Fruit fly (Drosophila melanogaster) whole organism, embryonic: ENCODE results near the gene RpL23A.

ENCODE experiments used
- B-H1 ChIP-seq: fragments of 200-800 bp; sonication (Bioruptor generic); IDR thresholded peaks from 3 replicates; pipeline ENCODE4 v1.3.6; 2022; ENCODE audit warnings: missing biosample characterization, missing genetic modification characterization
- Bdp1 ChIP-seq: fragments of 200-800 bp; sonication (Bioruptor generic); optimal IDR thresholded peaks from 3 replicates; lab custom pipeline; 2016; ENCODE audit warnings: missing biosample characterization, missing genetic modification characterization
- Bteb2 ChIP-seq: fragments of 200-800 bp; sonication (Bioruptor generic); optimal IDR thresholded peaks from 2 replicates; lab custom pipeline; 2016; ENCODE audit warnings: missing biosample characterization, missing genetic modification characterization
- CG10565 ChIP-seq: fragments of 200-800 bp; sonication (Bioruptor generic); optimal IDR thresholded peaks from 3 replicates; lab custom pipeline; 2016; ENCODE audit warnings: missing biosample characterization, mild to moderate bottlenecking, missing genetic modification characterization
- CG11560 ChIP-seq: fragments of 200-800 bp; sonication (Bioruptor generic); IDR thresholded peaks from 3 replicates; pipeline ENCODE4 v1.3.6; 2022; ENCODE audit warnings: missing biosample characterization, missing genetic modification characterization
- CG12659 ChIP-seq: fragments of 200-800 bp; sonication (Bioruptor generic); optimal IDR thresholded peaks from 3 replicates; lab custom pipeline; 2017; ENCODE audit warnings: mild to moderate bottlenecking, missing biosample characterization, missing genetic modification reagents, missing genetic modification characterization
- CG12769 ChIP-seq: fragments of 200-800 bp; sonication (Bioruptor generic); optimal IDR thresholded peaks from 2 replicates; lab custom pipeline; 2019; ENCODE audit warnings: missing biosample characterization, mild to moderate bottlenecking, missing genetic modification characterization, moderate library complexity
- CG14710 ChIP-seq: fragments of 200-800 bp; sonication (Bioruptor generic); optimal IDR thresholded peaks from 3 replicates; lab custom pipeline; 2019; ENCODE audit warnings: missing biosample characterization, mild to moderate bottlenecking, missing genetic modification characterization, moderate library complexity
- CG15073 ChIP-seq: fragments of 200-800 bp; sonication (Bioruptor generic); optimal IDR thresholded peaks from 2 replicates; lab custom pipeline; 2016; ENCODE audit warnings: missing biosample characterization, missing genetic modification characterization
- CG1603 ChIP-seq: fragments of 200-800 bp; sonication (Bioruptor generic); optimal IDR thresholded peaks from 2 replicates; lab custom pipeline; 2019; ENCODE audit warnings: missing biosample characterization, mild to moderate bottlenecking, missing genetic modification characterization, moderate library complexity
- CG16815 ChIP-seq: fragments of 200-800 bp; sonication (Bioruptor generic); optimal IDR thresholded peaks from 3 replicates; lab custom pipeline; 2017; ENCODE audit warnings: missing biosample characterization, mild to moderate bottlenecking, missing genetic modification characterization
- CG30020 ChIP-seq: fragments of 200-800 bp; optimal IDR thresholded peaks from 2 replicates; lab custom pipeline; 2019; ENCODE audit warnings: missing biosample characterization, mild to moderate bottlenecking, missing genetic modification characterization, moderate library complexity
- CG30403 ChIP-seq: fragments of 200-800 bp; sonication (Bioruptor generic); optimal IDR thresholded peaks from 3 replicates; lab custom pipeline; 2016; ENCODE audit warnings: missing biosample characterization, missing genetic modification characterization
- CG30431 ChIP-seq: fragments of 200-800 bp; sonication (Bioruptor generic); optimal IDR thresholded peaks from 2 replicates; lab custom pipeline; 2017; ENCODE audit warnings: missing biosample characterization, missing genetic modification characterization
- CG32772 ChIP-seq: fragments of 200-800 bp; sonication (Bioruptor generic); IDR thresholded peaks from 2 replicates; pipeline ENCODE4 v1.3.6; 2022; ENCODE audit warnings: missing biosample characterization, missing genetic modification characterization
- CG3847 ChIP-seq: fragments of 200-800 bp; sonication (Bioruptor generic); IDR thresholded peaks from 2 replicates; pipeline ENCODE4 v1.3.6; 2022; ENCODE audit warnings: missing biosample characterization, missing genetic modification characterization
- CG6175 ChIP-seq: fragments of 200-800 bp; sonication (Bioruptor generic); IDR thresholded peaks from 3 replicates; pipeline ENCODE4 v1.3.6; 2022; ENCODE audit warnings: missing biosample characterization, missing genetic modification characterization
- CG7372 ChIP-seq: fragments of 200-800 bp; sonication (Bioruptor generic); IDR thresholded peaks from 2 replicates; pipeline ENCODE4 v1.3.6; 2022; ENCODE audit warnings: missing biosample characterization, missing genetic modification characterization
- CG8924 ChIP-seq: fragments of 200-800 bp; optimal IDR thresholded peaks from 3 replicates; lab custom pipeline; 2019; ENCODE audit warnings: missing biosample characterization, mild to moderate bottlenecking, missing genetic modification characterization, moderate library complexity
- CG9437 ChIP-seq: fragments of 200-800 bp; sonication (Bioruptor generic); optimal IDR thresholded peaks from 2 replicates; lab custom pipeline; 2018; ENCODE audit warnings: missing biosample characterization, mild to moderate bottlenecking, missing genetic modification characterization
- CG9876 ChIP-seq: fragments of 200-800 bp; sonication (Bioruptor generic); optimal IDR thresholded peaks from 2 replicates; lab custom pipeline; 2016; ENCODE audit warnings: missing biosample characterization, missing genetic modification characterization
- Deaf1 ChIP-seq: fragments of 200-800 bp; optimal IDR thresholded peaks from 3 replicates; lab custom pipeline; 2019; ENCODE audit warnings: missing biosample characterization, mild to moderate bottlenecking, missing genetic modification characterization, moderate library complexity
- Dip3 ChIP-seq: fragments of 200-800 bp; sonication (Bioruptor generic); optimal IDR thresholded peaks from 3 replicates; lab custom pipeline; 2016; ENCODE audit warnings: missing biosample characterization, missing genetic modification characterization
- Hsf ChIP-seq: fragments of 200-800 bp; sonication (Bioruptor generic); optimal IDR thresholded peaks from 3 replicates; lab custom pipeline; 2016; ENCODE audit warnings: missing biosample characterization, missing genetic modification characterization
- Lim3 ChIP-seq: fragments of 200-800 bp; sonication (Bioruptor generic); IDR thresholded peaks from 2 replicates; pipeline ENCODE4 v1.3.6; 2022; ENCODE audit warnings: missing biosample characterization, missing genetic modification characterization
- Meics ChIP-seq: fragments of 200-800 bp; sonication (Bioruptor generic); optimal IDR thresholded peaks from 2 replicates; lab custom pipeline; 2017; ENCODE audit warnings: missing biosample characterization, mild to moderate bottlenecking, missing genetic modification characterization
- NC2β ChIP-seq: fragments of 200-800 bp; sonication (Bioruptor generic); optimal IDR thresholded peaks from 2 replicates; lab custom pipeline; 2016; ENCODE audit warnings: missing biosample characterization, missing genetic modification characterization
- al ChIP-seq: fragments of 200-800 bp; sonication (Bioruptor generic); IDR thresholded peaks from 2 replicates; pipeline ENCODE4 v1.3.6; 2022; ENCODE audit warnings: missing biosample characterization, missing genetic modification characterization
- crp ChIP-seq, 2 experiments: fragments of 200-800 bp; sonication (Bioruptor generic); optimal IDR thresholded peaks; 2 replicates in 1 of 2; 3 replicates in 1 of 2; lab custom pipeline; 2017; ENCODE audit warnings: missing biosample characterization in 2 of 2, missing genetic modification characterization in 2 of 2, mild to moderate bottlenecking in 1 of 2, moderate library complexity in 1 of 2
- dmrt99B ChIP-seq: fragments of 200-800 bp; sonication (Bioruptor generic); optimal IDR thresholded peaks from 2 replicates; lab custom pipeline; 2018; ENCODE audit warnings: missing biosample characterization, mild to moderate bottlenecking, missing genetic modification characterization, moderate library complexity
- ems ChIP-seq: fragments of 200-800 bp; sonication (Bioruptor generic); optimal IDR thresholded peaks from 3 replicates; lab custom pipeline; 2016; ENCODE audit warnings: missing biosample characterization, missing genetic modification characterization
- fd3F ChIP-seq: fragments of 200-800 bp; sonication (Bioruptor generic); optimal IDR thresholded peaks from 2 replicates; lab custom pipeline; 2018; ENCODE audit warnings: missing biosample characterization, mild to moderate bottlenecking, missing genetic modification characterization, moderate library complexity
- fu2 ChIP-seq: fragments of 200-800 bp; sonication (Bioruptor generic); optimal IDR thresholded peaks from 2 replicates; lab custom pipeline; 2016; ENCODE audit warnings: missing biosample characterization, missing genetic modification characterization
- gsb ChIP-seq: fragments of 200-800 bp; sonication (Bioruptor generic); IDR thresholded peaks from 2 replicates; pipeline ENCODE4 v1.3.6; 2022; ENCODE audit warnings: missing biosample characterization, missing genetic modification characterization
- h ChIP-seq: fragments of >200 bp; optimal IDR thresholded peaks from 2 replicates; lab custom pipeline; 2017
- hkb ChIP-seq, 2 experiments: fragments of 200-800 bp in 1 of 2; fragments of >200 bp in 1 of 2; sonication (Bioruptor generic) in 1 of 2; IDR thresholded peaks in 1 of 2; optimal IDR thresholded peaks in 1 of 2; 2 replicates each; pipeline versions ENCODE4 v1.3.6 to Lab custom; 2017 to 2022; ENCODE audit warnings: missing biosample characterization in 1 of 2, missing genetic modification characterization in 1 of 2
- kah ChIP-seq: fragments of 200-800 bp; sonication (Bioruptor generic); optimal IDR thresholded peaks from 2 replicates; lab custom pipeline; 2018; ENCODE audit warnings: missing biosample characterization, mild to moderate bottlenecking, missing genetic modification characterization
- lov ChIP-seq, 2 experiments: fragments of 200-800 bp in 1 of 2; fragments of >200 bp in 1 of 2; sonication (Bioruptor generic) in 1 of 2; IDR thresholded peaks in 1 of 2; optimal IDR thresholded peaks in 1 of 2; 2 replicates in 1 of 2; 3 replicates in 1 of 2; pipeline versions ENCODE4 v1.3.6 to Lab custom; 2017 to 2022; ENCODE audit warnings: missing biosample characterization in 1 of 2, missing genetic modification characterization in 1 of 2
- mirr ChIP-seq: fragments of 200-800 bp; sonication (Bioruptor generic); optimal IDR thresholded peaks from 3 replicates; lab custom pipeline; 2018; ENCODE audit warnings: missing biosample characterization, mild to moderate bottlenecking, missing genetic modification characterization
- mld ChIP-seq: fragments of 200-800 bp; sonication (Bioruptor generic); IDR thresholded peaks from 3 replicates; pipeline ENCODE4 v1.3.6; 2022; ENCODE audit warnings: missing biosample characterization, missing genetic modification characterization; ENCODE audit not compliant: partially characterized antibody
- ranshi ChIP-seq: fragments of 200-800 bp; sonication (Bioruptor generic); IDR thresholded peaks from 2 replicates; pipeline ENCODE4 v1.3.6; 2022; ENCODE audit warnings: missing biosample characterization, missing genetic modification characterization
- scrt ChIP-seq: fragments of 200-800 bp; sonication (Bioruptor generic); optimal IDR thresholded peaks from 2 replicates; lab custom pipeline; 2018; ENCODE audit warnings: missing biosample characterization, mild to moderate bottlenecking, missing genetic modification characterization, moderate library complexity
- sens ChIP-seq: fragments of 200-800 bp; sonication (Bioruptor generic); peaks from one replicate; lab custom pipeline; 2016; ENCODE audit warnings: missing biosample characterization, missing genetic modification characterization
- sisA ChIP-seq: fragments of 200-800 bp; sonication (Bioruptor generic); IDR thresholded peaks from 2 replicates; pipeline ENCODE4 v1.3.6; 2022; ENCODE audit warnings: missing biosample characterization, missing genetic modification characterization
- sqz ChIP-seq: fragments of 200-800 bp; sonication (Bioruptor generic); optimal IDR thresholded peaks from 3 replicates; lab custom pipeline; 2018; ENCODE audit warnings: missing biosample characterization, mild to moderate bottlenecking, missing genetic modification characterization
- tap ChIP-seq: fragments of 200-800 bp; optimal IDR thresholded peaks from 3 replicates; lab custom pipeline; 2019; ENCODE audit warnings: missing biosample characterization, mild to moderate bottlenecking, missing genetic modification characterization, moderate library complexity
- z ChIP-seq: fragments of 200-800 bp; sonication (Bioruptor generic); IDR thresholded peaks from 3 replicates; pipeline ENCODE4 v1.3.6; 2022; ENCODE audit warnings: missing biosample characterization, missing genetic modification characterization
- zen ChIP-seq: fragments of 200-800 bp; sonication (Bioruptor generic); optimal IDR thresholded peaks from 3 replicates; lab custom pipeline; 2018; ENCODE audit warnings: missing biosample characterization, mild to moderate bottlenecking, missing genetic modification characterization, moderate library complexity
- zf30C ChIP-seq: fragments of 200-800 bp; sonication (Bioruptor generic); optimal IDR thresholded peaks from 3 replicates; lab custom pipeline; 2018; ENCODE audit warnings: missing biosample characterization, mild to moderate bottlenecking, missing genetic modification characterization

The RpL23A gene

dm6 chr3L:1639185-1639812 lies 29.2 kb downstream of the RpL23A start, which contains the start of the genes Mettl2 and Bgb (continued):
- TF ChIP-seq Deaf1 (peak; percentile 27), NC2β (peak; percentile 63), sqz (GFP tag; lab: Kevin White, UChicago) (no peak), CG10565 (GFP tag; lab: Kevin White, UChicago) (peak; percentile 1), mld (GFP tag; lab: Robert Waterston, UW) (no peak), CG30403 (GFP tag; lab: Kevin White, UChicago) (peak; percentile 92), sisA (GFP tag; lab: Robert Waterston, UW) (peak; percentile 93), Hsf (GFP tag; lab: Kevin White, UChicago) (peak; percentile 88), CG9876 (peak; percentile 62), Bdp1 (GFP tag; lab: Kevin White, UChicago) (peak; percentile 39), zf30C (no peak), hkb (optimal IDR thresholded peaks at IDR 0.05; lab: Kevin White, UChicago) (peak; percentile 64), hkb (GFP tag; IDR thresholded peaks at IDR 0.05; lab: Robert Waterston, UW) (peak; percentile 37; the same call in 1 of the 2 replicates), CG11560 (tag; lab: Robert Waterston, UW) (peak; percentile 71), Lim3 (GFP tag; lab: Robert Waterston, UW) (no peak), z (GFP tag; lab: Robert Waterston, UW) (no peak), zen (peak; percentile 74), h (lab: Kevin White, UChicago) (no peak), lov (optimal IDR thresholded peaks at IDR 0.05; lab: Kevin White, UChicago) (no peak), lov (GFP tag; IDR thresholded peaks at IDR 0.05; lab: Robert Waterston, UW) (0 out of 3 replicates have a peak, but pooled peaks have one; percentile 29), CG6175 (GFP tag; lab: Robert Waterston, UW) (peak; percentile 61; the same call in 1 of the 3 replicates), kah (GFP tag; lab: Kevin White, UChicago) (no peak), CG7372 (peak; percentile 83), fd3F (GFP tag; lab: Kevin White, UChicago) (peak; percentile 61), ems (GFP tag; lab: Kevin White, UChicago) (peak; percentile 82), CG12769 (tag; lab: Kevin White, UChicago) (no peak), Meics (GFP tag; lab: Kevin White, UChicago) (peak; percentile 75), CG30020 (tag; lab: Kevin White, UChicago) (peak; percentile 57), tap (tag; lab: Kevin White, UChicago) (no peak), ranshi (GFP tag; lab: Robert Waterston, UW) (peak; percentile 85; the same call in 1 of the 2 replicates), CG9437 (GFP tag; lab: Kevin White, UChicago) (peak; percentile 61), CG14710 (tag; lab: Kevin White, UChicago) (peak; percentile 89), CG32772 (peak; percentile 86), CG15073 (GFP tag; lab: Kevin White, UChicago) (no peak), Dip3 (GFP tag; lab: Kevin White, UChicago) (peak; percentile 80), CG16815 (GFP tag; lab: Kevin White, UChicago) (peak; percentile 66), fu2 (peak; percentile 71), sens (GFP tag; lab: Kevin White, UChicago) (peak; percentile 96), CG3847 (GFP tag; lab: Robert Waterston, UW) (peak; percentile 82), gsb (no peak), scrt (GFP tag; lab: Kevin White, UChicago) (no peak), CG8924 (peak; percentile 60), CG12659 (GFP tag; lab: Kevin White, UChicago) (peak; percentile 78), B-H1 (GFP tag; lab: Robert Waterston, UW) (peak; percentile 27; the same call in 1 of the 3 replicates), CG30431 (peak; percentile 52), crp (GFP tag; optimal IDR thresholded peaks at IDR 0.05; lab: Kevin White, UChicago) (peak in 1 of 2 experiments; percentile 42), al (peak; percentile 88), mirr (GFP tag; lab: Kevin White, UChicago) (peak; percentile 27), dmrt99B (tag; lab: Kevin White, UChicago) (no peak), Bteb2 (GFP tag; lab: Kevin White, UChicago) (peak; percentile 56), CG1603 (tag; lab: Kevin White, UChicago) (peak; percentile 70)
